Worm (Caenorhabditis elegans): ENCODE measurements around the gene arp-11.
A peak's percentile ranks its signal among the peaks of the same experiment; 100 is the strongest.

Gene arp-11

ce11 chrIV:7902221-7902904 is at the start of gene arp-11:
TSS of gene arp-11 (minus strand) at chrIV:7902271.
- TF ChIP-seq blmp-1 (tag; optimal IDR thresholded peaks at IDR 0.05) (no peak), cnd-1 (tag; optimal IDR thresholded peaks at IDR 0.05) (no peak), unc-39 (tag; optimal IDR thresholded peaks at IDR 0.05) (no peak), ztf-11 (tag; optimal IDR thresholded peaks at IDR 0.05) (no peak), elt-3 (tag; optimal IDR thresholded peaks at IDR 0.05) (no peak), nhr-2 (tag; optimal IDR thresholded peaks at IDR 0.05) (no peak), ces-1 (GFP tag; optimal IDR thresholded peaks at IDR 0.05) (peak; percentile 49), sem-2 (GFP tag; optimal IDR thresholded peaks at IDR 0.05) (no peak), nhr-237 (tag; optimal IDR thresholded peaks at IDR 0.05) (peak; percentile 55), unc-120 (tag; optimal IDR thresholded peaks at IDR 0.05; ENCODE audit: poor library complexity, severe bottlenecking) (peak; percentile 25), bed-3 (GFP tag; optimal IDR thresholded peaks at IDR 0.05) (no peak), tbx-8 (GFP tag; optimal IDR thresholded peaks at IDR 0.05) (no peak), lsy-2 (tag; optimal IDR thresholded peaks at IDR 0.05) (peak; percentile 96), lin-32 (GFP tag; optimal IDR thresholded peaks at IDR 0.05) (no peak), pha-4 (tag; optimal IDR thresholded peaks at IDR 0.05) (peak; percentile 37), mep-1 (tag; optimal IDR thresholded peaks at IDR 0.05) (peak; percentile 71)

ce11 chrIV:7948290-7948689 is 46.2 kb upstream of the arp-11 start, which contains the start of gene mcm-3AP:
TSS of gene mcm-3AP (plus strand) at chrIV:7948672.
- peak; percentile 70 for TF ChIP-seq lsy-2 (tag; optimal IDR thresholded peaks at IDR 0.05)

- TF ChIP-seq pha-4 (tag; optimal IDR thresholded peaks at IDR 0.05) (peak; percentile 6), unc-120 (tag; optimal IDR thresholded peaks at IDR 0.05; ENCODE audit: poor library complexity, severe bottlenecking) (peak; percentile 84), sptf-1 (tag; optimal IDR thresholded peaks at IDR 0.05) (peak; percentile 61), lsy-2 (tag; optimal IDR thresholded peaks at IDR 0.05) (peak; percentile 94), mls-2 (tag; optimal IDR thresholded peaks at IDR 0.05) (peak; percentile 23), drap-1 (GFP tag; optimal IDR thresholded peaks at IDR 0.05) (peak; percentile 4), ces-1 (GFP tag; optimal IDR thresholded peaks at IDR 0.05) (peak; percentile 66), lin-13 (tag; optimal IDR thresholded peaks at IDR 0.05) (peak; percentile 50), mep-1 (tag; optimal IDR thresholded peaks at IDR 0.05) (peak; percentile 57)
These were observed 44.9 kb upstream of the arp-11 start, which contains the start of gene F20D12.12 for ce11 chrIV:7946899-7947499. TSS of gene F20D12.12 (plus strand) at chrIV:7947440.

- TF ChIP-seq bed-3 (GFP tag; optimal IDR thresholded peaks at IDR 0.05) (no peak), nhr-12 (tag; optimal IDR thresholded peaks at IDR 0.05) (no peak), lin-32 (GFP tag; optimal IDR thresholded peaks at IDR 0.05) (no peak), lin-13 (tag; optimal IDR thresholded peaks at IDR 0.05) (no peak), mab-5 (tag; optimal IDR thresholded peaks at IDR 0.05) (no peak), ces-1 (GFP tag; optimal IDR thresholded peaks at IDR 0.05) (no peak)
These were observed 44.4 kb upstream of the arp-11 start, which contains the start of gene czw-1 for ce11 chrIV:7946457-7946856. TSS of gene czw-1 (minus strand) at chrIV:7946825.

- TF ChIP-seq sem-2 (GFP tag; optimal IDR thresholded peaks at IDR 0.05) (no peak), elt-3 (tag; optimal IDR thresholded peaks at IDR 0.05) (no peak), lin-32 (GFP tag; optimal IDR thresholded peaks at IDR 0.05) (no peak), ceh-83 (GFP tag; optimal IDR thresholded peaks at IDR 0.05) (no peak), flh-1 (GFP tag; optimal IDR thresholded peaks at IDR 0.05) (no peak), elt-1 (tag; optimal IDR thresholded peaks at IDR 0.05; ENCODE audit: borderline replicate concordance, insufficient read depth) (no peak), nhr-28 (tag; optimal IDR thresholded peaks at IDR 0.05) (no peak), ces-1 (GFP tag; optimal IDR thresholded peaks at IDR 0.05) (no peak), mep-1 (tag; optimal IDR thresholded peaks at IDR 0.05) (no peak), drap-1 (GFP tag; optimal IDR thresholded peaks at IDR 0.05) (no peak)
These were observed 41.2 kb upstream of the arp-11 start for ce11 chrIV:7943272-7943671.

ce11 chrIV:7940919-7941318 is 38.8 kb upstream of the arp-11 start, which contains the start of gene exc-9:
TSS of gene exc-9 (minus strand) at chrIV:7941019.
- no peak for TF ChIP-seq cnd-1 (tag; optimal IDR thresholded peaks at IDR 0.05)
- no peak for TF ChIP-seq nhr-237 (tag; optimal IDR thresholded peaks at IDR 0.05)
- TF ChIP-seq bed-3 (GFP tag; optimal IDR thresholded peaks at IDR 0.05): no peak
- no peak for TF ChIP-seq elt-3 (tag; optimal IDR thresholded peaks at IDR 0.05)
- TF ChIP-seq drap-1 (GFP tag; optimal IDR thresholded peaks at IDR 0.05): no peak
- TF ChIP-seq sptf-1 (tag; optimal IDR thresholded peaks at IDR 0.05): no peak
- no peak for TF ChIP-seq tbx-8 (GFP tag; optimal IDR thresholded peaks at IDR 0.05)
- no peak for TF ChIP-seq unc-39 (tag; optimal IDR thresholded peaks at IDR 0.05)
- no peak for TF ChIP-seq mab-5 (tag; optimal IDR thresholded peaks at IDR 0.05)
- TF ChIP-seq flh-1 (GFP tag; optimal IDR thresholded peaks at IDR 0.05): no peak
- TF ChIP-seq unc-120 (tag; optimal IDR thresholded peaks at IDR 0.05; ENCODE audit: poor library complexity, severe bottlenecking): no peak
- no peak for TF ChIP-seq lin-32 (GFP tag; optimal IDR thresholded peaks at IDR 0.05)
- TF ChIP-seq nhr-2 (tag; optimal IDR thresholded peaks at IDR 0.05): no peak
- no peak for TF ChIP-seq blmp-1 (tag; optimal IDR thresholded peaks at IDR 0.05)
- TF ChIP-seq ceh-39 (tag; optimal IDR thresholded peaks at IDR 0.05): no peak
- TF ChIP-seq nhr-76 (tag; optimal IDR thresholded peaks at IDR 0.05): no peak
- no peak for TF ChIP-seq ces-1 (GFP tag; optimal IDR thresholded peaks at IDR 0.05)
- TF ChIP-seq nhr-12 (tag; optimal IDR thresholded peaks at IDR 0.05): no peak
- TF ChIP-seq lsy-2 (tag; optimal IDR thresholded peaks at IDR 0.05): no peak

Data from whole organism, mixed stage, embryonic.